Worm (Caenorhabditis elegans) whole organism, young adult: Measurements from ENCODE around the gene grd-2.
"Not testable (repeated sequence)": the region's sequence is repeated elsewhere in the genome, so short reads cannot be mapped to it uniquely, and the experiment has no call there.

Source experiments
- C17E4.6 ChIP-seq: fragments of 200-800 bp; sonication (Bioruptor generic); IDR thresholded peaks from 2 replicates; pipeline ENCODE4 v1.3.6; 2022; ENCODE audit warnings: missing genetic modification reagents, missing genetic modification characterization, missing compliant biosample characterization
- D2030.7 ChIP-seq: fragments of 200-800 bp; sonication (Bioruptor generic); IDR thresholded peaks from 2 replicates; pipeline ENCODE4 v1.3.6; 2022; ENCODE audit warnings: missing genetic modification reagents, missing genetic modification characterization, missing compliant biosample characterization
- F23B12.7 ChIP-seq: sonication (generic microtip); optimal IDR thresholded peaks from 2 replicates; lab custom pipeline; 2017; ENCODE audit warnings: missing genetic modification characterization, mild to moderate bottlenecking, missing compliant biosample characterization, antibody characterized with exemption, moderate library complexity; ENCODE audit not compliant: insufficient read depth
- F55B11.4 ChIP-seq: sonication (generic microtip); optimal IDR thresholded peaks from 2 replicates; lab custom pipeline; 2016; ENCODE audit warnings: missing compliant biosample characterization, missing genetic modification characterization, borderline replicate concordance; ENCODE audit not compliant: insufficient read depth
- F57A8.1 ChIP-seq: fragments of 200-800 bp; sonication (Bioruptor generic); optimal IDR thresholded peaks from 2 replicates; lab custom pipeline; 2018; ENCODE audit warnings: mild to moderate bottlenecking, missing genetic modification characterization, moderate library complexity, missing compliant biosample characterization
- Y53G8AR.9 ChIP-seq: fragments of 200-800 bp; sonication (Bioruptor generic); conservative IDR thresholded peaks from 2 replicates; pipeline ENCODE4 v1.3.6; 2022; ENCODE audit warnings: missing genetic modification reagents, missing genetic modification characterization, missing compliant biosample characterization
- Y79H2A.3 ChIP-seq: fragments of 200-800 bp; sonication (Bioruptor generic); conservative IDR thresholded peaks from 2 replicates; pipeline ENCODE4 v1.3.6; 2022; ENCODE audit warnings: missing genetic modification reagents, missing genetic modification characterization, missing compliant biosample characterization
- Y95B8A.8 ChIP-seq: fragments of 200-800 bp; sonication (Bioruptor generic); IDR thresholded peaks from 2 replicates; pipeline ENCODE4 v1.3.6; 2022; ENCODE audit warnings: missing genetic modification reagents, missing genetic modification characterization, missing compliant biosample characterization
- bed-2 ChIP-seq: fragments of 200-800 bp; sonication (Bioruptor generic); IDR thresholded peaks from 2 replicates; pipeline ENCODE4 v1.3.6; 2022; ENCODE audit warnings: missing genetic modification reagents, missing genetic modification characterization, missing compliant biosample characterization
- ccch-3 ChIP-seq: fragments of 200-800 bp; sonication (Bioruptor generic); optimal IDR thresholded peaks from 2 replicates; lab custom pipeline; 2018; ENCODE audit warnings: mild to moderate bottlenecking, missing genetic modification characterization, missing compliant biosample characterization
- ceh-79 ChIP-seq: sonication (generic microtip); optimal IDR thresholded peaks from 2 replicates; lab custom pipeline; 2017; ENCODE audit warnings: mild to moderate bottlenecking, missing genetic modification characterization, missing compliant biosample characterization
- chd-7 ChIP-seq: sonication (generic microtip); optimal IDR thresholded peaks from 2 replicates; lab custom pipeline; 2016; ENCODE audit warnings: mild to moderate bottlenecking, missing genetic modification characterization, moderate library complexity, missing compliant biosample characterization
- die-1 ChIP-seq: sonication (generic microtip); optimal IDR thresholded peaks from 2 replicates; lab custom pipeline; 2016; ENCODE audit warnings: missing genotype, mild to moderate bottlenecking, missing genetic modification characterization, missing compliant biosample characterization
- dpl-1 ChIP-seq: fragments of 150-350 bp; optimal IDR thresholded peaks from 2 replicates; lab custom pipeline; 2014; ENCODE audit warnings: missing biosample characterization, missing genetic modification reagents, missing genetic modification characterization
- fkh-3 ChIP-seq: sonication (generic microtip); optimal IDR thresholded peaks from 2 replicates; lab custom pipeline; 2016; ENCODE audit warnings: mild to moderate bottlenecking, missing genetic modification characterization, missing compliant biosample characterization
- hmg-20 ChIP-seq: fragments of 200-800 bp; sonication (Bioruptor generic); IDR thresholded peaks from 2 replicates; pipeline ENCODE4 v1.3.6; 2022; ENCODE audit warnings: missing genetic modification reagents, missing genetic modification characterization, missing compliant biosample characterization
- hsf-1 ChIP-seq: fragments of 200-800 bp; sonication (Bioruptor generic); IDR thresholded peaks from 2 replicates; pipeline ENCODE4 v1.3.6; 2022; ENCODE audit warnings: missing genetic modification reagents, missing genetic modification characterization, missing compliant biosample characterization
- lag-1 ChIP-seq: fragments of 200-800 bp; sonication (Bioruptor generic); IDR thresholded peaks from 2 replicates; pipeline ENCODE4 v1.3.6; 2022; ENCODE audit warnings: missing genetic modification reagents, missing genetic modification characterization, missing compliant biosample characterization
- let-607 ChIP-seq, 2 experiments: fragments of 200-800 bp in 1 of 2; sonication (Bioruptor generic) in 1 of 2; sonication (generic microtip) in 1 of 2; optimal IDR thresholded peaks; 2 replicates each; lab custom pipeline; 2016 to 2018; ENCODE audit warnings: mild to moderate bottlenecking in 2 of 2, missing compliant biosample characterization in 2 of 2, missing genetic modification characterization in 2 of 2, moderate library complexity in 2 of 2, missing genotype in 1 of 2
- lin-26 ChIP-seq: fragments of 200-800 bp; sonication (Bioruptor generic); IDR thresholded peaks from 2 replicates; pipeline ENCODE4 v1.3.6; 2022; ENCODE audit warnings: missing genetic modification reagents, missing genetic modification characterization, missing compliant biosample characterization
- madf-3 ChIP-seq: fragments of 200-800 bp; sonication (Bioruptor generic); IDR thresholded peaks from 2 replicates; pipeline ENCODE4 v1.3.6; 2022; ENCODE audit warnings: missing genetic modification reagents, missing genetic modification characterization, missing compliant biosample characterization
- mcd-1 ChIP-seq: fragments of 200-800 bp; sonication (Bioruptor generic); IDR thresholded peaks from 2 replicates; pipeline ENCODE4 v1.3.6; 2022; ENCODE audit warnings: missing genetic modification reagents, missing genetic modification characterization, missing compliant biosample characterization
- nfyb-1 ChIP-seq: fragments of 200-800 bp; sonication (Bioruptor generic); IDR thresholded peaks from 2 replicates; pipeline ENCODE4 v1.3.6; 2022; ENCODE audit warnings: missing genetic modification reagents, missing genetic modification characterization, missing compliant biosample characterization
- nhr-120 ChIP-seq: fragments of 200-800 bp; sonication (Bioruptor generic); IDR thresholded peaks from 2 replicates; pipeline ENCODE4 v1.3.6; 2022; ENCODE audit warnings: missing genetic modification characterization, missing compliant biosample characterization
- nhr-179 ChIP-seq: sonication (generic microtip); optimal IDR thresholded peaks from 2 replicates; lab custom pipeline; 2016; ENCODE audit warnings: mild to moderate bottlenecking, missing genetic modification characterization, missing compliant biosample characterization
- nhr-80 ChIP-seq: sonication (generic microtip); optimal IDR thresholded peaks from 2 replicates; lab custom pipeline; 2016; ENCODE audit warnings: missing genetic modification characterization, missing compliant biosample characterization
- nhr-90 ChIP-seq: sonication (generic microtip); optimal IDR thresholded peaks from 2 replicates; lab custom pipeline; 2016; ENCODE audit warnings: missing genotype, mild to moderate bottlenecking, missing genetic modification characterization, missing compliant biosample characterization
- repo-1 ChIP-seq: sonication (generic microtip); optimal IDR thresholded peaks from 2 replicates; lab custom pipeline; 2017; ENCODE audit warnings: mild to moderate bottlenecking, missing genetic modification characterization, missing compliant biosample characterization
- rpc-1 ChIP-seq, 2 experiments: fragments of 150-350 bp in 1 of 2; sonication (generic microtip) in 1 of 2; optimal IDR thresholded peaks; 2 replicates each; lab custom pipeline; 2014 to 2018; ENCODE audit warnings: missing biosample characterization in 1 of 2, missing genetic modification characterization in 1 of 2, missing genetic modification reagents in 1 of 2, missing genotype in 1 of 2
- zfh-2 ChIP-seq: fragments of 200-800 bp; sonication (Bioruptor generic); conservative IDR thresholded peaks from 2 replicates; pipeline ENCODE4 v1.3.6; 2022; ENCODE audit warnings: missing genetic modification reagents, missing genetic modification characterization, missing compliant biosample characterization
- ztf-6 ChIP-seq: fragments of 200-800 bp; sonication (Bioruptor generic); IDR thresholded peaks from 2 replicates; pipeline ENCODE4 v1.3.6; 2022; ENCODE audit warnings: missing genetic modification reagents, missing genetic modification characterization, missing compliant biosample characterization

Gene grd-2

DNA sequence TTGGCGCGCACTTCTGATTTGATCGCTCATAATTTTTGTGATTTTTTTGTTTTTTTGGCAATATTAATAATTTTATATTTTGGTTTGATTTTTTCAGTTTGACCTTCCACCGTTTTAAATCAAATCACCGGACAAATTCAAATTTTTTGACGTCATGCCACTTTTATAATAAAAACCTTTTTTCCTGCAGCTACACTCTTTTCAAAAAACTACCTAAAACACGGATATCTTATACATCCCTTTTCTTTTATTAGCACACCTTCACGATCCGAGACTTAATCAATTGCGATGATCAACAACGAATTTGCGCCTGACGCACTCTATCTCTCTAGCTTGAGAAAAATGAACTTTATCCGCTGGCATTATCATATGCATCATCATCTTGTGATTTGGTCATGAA is at the start of gene grd-2:
Gene grd-2, plus strand, starts transcription at position 301 of the 400 bp plus-strand sequence.
- no peak for TF ChIP-seq hmg-20 (GFP tag; lab: Robert Waterston, UW)

DNA sequence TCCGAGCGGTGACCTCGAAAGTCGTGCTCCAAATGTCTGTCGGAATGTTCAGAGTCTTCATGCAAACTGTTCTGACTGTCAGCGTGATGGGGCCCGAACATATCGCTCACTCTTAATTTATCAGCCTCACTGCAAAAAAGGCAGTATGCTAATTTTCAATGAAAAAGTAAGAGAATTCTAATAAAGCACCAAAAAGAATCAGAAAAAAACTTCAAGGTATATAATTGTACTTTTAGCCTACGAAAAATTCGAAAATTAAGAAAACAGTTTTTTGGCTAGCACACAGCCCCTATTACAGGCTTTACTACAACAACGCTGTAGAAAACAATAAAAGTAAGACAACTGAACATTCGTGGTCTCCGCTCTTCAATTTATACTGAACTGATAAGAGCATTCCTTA is 47.8 kb upstream of the grd-2 start, which contains the start of gene F26F2.1:
Gene F26F2.1, minus strand, starts transcription at position 101 of the 400 bp plus-strand sequence.
- TF ChIP-seq nhr-179: no peak
- TF ChIP-seq ceh-79 (tag; lab: Kevin White, UChicago): no peak
- no peak for TF ChIP-seq rpc-1 (optimal IDR thresholded peaks at IDR 0.05; lab: Kevin White, UChicago)
- TF ChIP-seq rpc-1 (tag; optimal IDR thresholded peaks at IDR 0.05; lab: Kevin White, UChicago): no peak
- no peak for TF ChIP-seq F57A8.1 (GFP tag; lab: Kevin White, UChicago)
- no peak for TF ChIP-seq C17E4.6 (GFP tag; lab: Robert Waterston, UW)

DNA sequence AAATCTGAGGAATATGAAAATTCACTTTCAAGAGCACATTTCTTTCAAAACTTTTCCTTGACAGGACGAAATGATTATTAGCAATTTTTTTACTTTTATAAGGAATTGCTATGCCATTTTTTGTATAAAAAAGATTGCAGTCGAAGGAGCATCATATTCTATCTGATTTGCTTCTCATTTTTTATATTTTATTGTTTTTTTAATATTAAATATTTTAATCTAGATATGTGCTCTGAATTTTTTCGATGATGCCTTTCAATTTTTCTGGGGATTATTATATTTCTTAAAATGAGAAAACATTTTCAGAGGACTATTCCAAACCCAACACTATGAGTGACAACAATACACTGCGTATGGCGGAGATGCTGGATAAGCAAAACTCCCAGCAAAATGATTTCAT is 45.5 kb upstream of the grd-2 start, which contains the start of gene F26F2.13:
Gene F26F2.13, plus strand, starts transcription at position 301 of the 400 bp plus-strand sequence.
- not testable (repeated sequence) for TF ChIP-seq nhr-80 (tag; lab: Kevin White, UChicago); F23B12.7 (tag; lab: Kevin White, UChicago); mcd-1 (GFP tag; lab: Robert Waterston, UW)
- TF ChIP-seq, all 124 proteins: peak for 0; not testable (repeated sequence) for 124

DNA sequence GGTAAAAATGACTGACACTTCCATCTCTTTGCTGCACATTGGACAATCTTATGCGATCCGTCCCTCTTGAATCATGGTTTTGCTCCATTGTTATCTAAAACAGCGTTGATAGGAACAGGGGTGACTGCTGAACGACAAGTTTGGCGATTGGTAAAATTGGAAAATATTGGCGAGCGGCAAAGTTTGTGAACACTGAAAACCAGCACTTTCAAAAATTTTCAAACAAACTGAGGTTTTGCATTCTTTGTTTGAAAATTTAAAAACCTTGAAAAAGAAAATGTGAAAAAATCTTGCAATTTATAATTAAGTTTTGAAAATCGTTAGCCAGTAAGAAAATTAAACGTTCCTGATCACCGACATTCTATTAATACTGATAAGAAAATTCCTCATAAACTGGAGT is 43.1 kb upstream of the grd-2 start, which contains the start of gene F26F2.3:
Gene F26F2.3, minus strand, starts transcription at position 101 of the 400 bp plus-strand sequence.
- no peak for TF ChIP-seq die-1 (tag; lab: Kevin White, UChicago)
- TF ChIP-seq repo-1 (tag; lab: Kevin White, UChicago): no peak
- no peak for TF ChIP-seq fkh-3 (tag; lab: Kevin White, UChicago)
- no peak for TF ChIP-seq Y79H2A.3 (GFP tag; lab: Robert Waterston, UW)
- TF ChIP-seq lag-1: no peak
- TF ChIP-seq Y95B8A.8 (GFP tag; lab: Robert Waterston, UW): no peak
- no peak for TF ChIP-seq nfyb-1
- TF ChIP-seq lin-26: no peak
- TF ChIP-seq nhr-90 (tag; lab: Kevin White, UChicago): no peak
- no peak for TF ChIP-seq ztf-6 (GFP tag; lab: Robert Waterston, UW)
- no peak for TF ChIP-seq zfh-2 (GFP tag; lab: Robert Waterston, UW)

DNA sequence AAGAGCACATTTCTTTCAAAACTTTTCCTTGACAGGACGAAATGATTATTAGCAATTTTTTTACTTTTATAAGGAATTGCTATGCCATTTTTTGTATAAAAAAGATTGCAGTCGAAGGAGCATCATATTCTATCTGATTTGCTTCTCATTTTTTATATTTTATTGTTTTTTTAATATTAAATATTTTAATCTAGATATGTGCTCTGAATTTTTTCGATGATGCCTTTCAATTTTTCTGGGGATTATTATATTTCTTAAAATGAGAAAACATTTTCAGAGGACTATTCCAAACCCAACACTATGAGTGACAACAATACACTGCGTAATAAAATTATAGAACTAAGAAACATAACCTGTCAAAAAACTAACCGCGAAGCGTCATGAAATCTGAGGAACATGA is 40.6 kb upstream of the grd-2 start, which contains the start of gene F26F2.4:
Gene F26F2.4, plus strand, starts transcription at position 301 of the 400 bp plus-strand sequence.
- TF ChIP-seq hsf-1 (GFP tag; lab: Robert Waterston, UW); madf-3; let-607 (tag; optimal IDR thresholded peaks at IDR 0.05; lab: Kevin White, UChicago): not testable (repeated sequence)

DNA sequence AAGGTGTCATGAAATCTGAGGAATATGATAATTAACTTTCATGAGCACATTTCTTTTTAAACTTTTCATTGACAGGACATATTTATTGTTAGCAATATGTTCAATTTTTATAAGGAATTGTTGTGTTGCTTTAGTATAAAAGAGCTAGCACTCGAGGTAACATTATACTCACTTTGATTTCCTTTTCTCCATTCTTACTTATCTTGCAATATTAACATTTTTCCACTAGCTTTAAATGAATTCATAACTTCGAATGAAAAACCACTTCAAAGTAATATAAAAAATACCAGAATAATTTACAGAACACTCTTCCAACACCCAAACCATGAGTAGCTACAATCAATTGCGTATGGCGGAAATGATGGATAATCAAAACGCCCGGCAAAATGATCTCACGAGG is 36.2 kb upstream of the grd-2 start, which contains the start of gene F26F2.5:
Gene F26F2.5, plus strand, starts transcription at position 301 of the 400 bp plus-strand sequence.
- TF ChIP-seq die-1 (tag; lab: Kevin White, UChicago) (no peak), repo-1 (tag; lab: Kevin White, UChicago) (no peak), nhr-120 (GFP tag; lab: Robert Waterston, UW) (no peak), fkh-3 (tag; lab: Kevin White, UChicago) (no peak), F55B11.4 (tag; lab: Kevin White, UChicago) (no peak), Y53G8AR.9 (GFP tag; lab: Robert Waterston, UW) (no peak), dpl-1 (no peak), D2030.7 (GFP tag; lab: Robert Waterston, UW) (no peak), chd-7 (tag; lab: Kevin White, UChicago) (no peak), bed-2 (GFP tag; lab: Robert Waterston, UW) (no peak), ccch-3 (GFP tag; lab: Kevin White, UChicago) (no peak), rpc-1 (optimal IDR thresholded peaks at IDR 0.05; lab: Kevin White, UChicago) (no peak), rpc-1 (tag; optimal IDR thresholded peaks at IDR 0.05; lab: Kevin White, UChicago) (no peak)
